Fruit fly (Drosophila melanogaster) ovary, adult (tissue): ENCODE data around the gene hog.

Experiments used
- CG17801 ChIP-seq: fragments of 200-800 bp; optimal IDR thresholded peaks from 2 replicates; lab custom pipeline; 2019; ENCODE audit warnings: missing biosample characterization, mild to moderate bottlenecking, missing genetic modification characterization, moderate library complexity; ENCODE audit not compliant: partially characterized antibody

hog gene

DNA sequence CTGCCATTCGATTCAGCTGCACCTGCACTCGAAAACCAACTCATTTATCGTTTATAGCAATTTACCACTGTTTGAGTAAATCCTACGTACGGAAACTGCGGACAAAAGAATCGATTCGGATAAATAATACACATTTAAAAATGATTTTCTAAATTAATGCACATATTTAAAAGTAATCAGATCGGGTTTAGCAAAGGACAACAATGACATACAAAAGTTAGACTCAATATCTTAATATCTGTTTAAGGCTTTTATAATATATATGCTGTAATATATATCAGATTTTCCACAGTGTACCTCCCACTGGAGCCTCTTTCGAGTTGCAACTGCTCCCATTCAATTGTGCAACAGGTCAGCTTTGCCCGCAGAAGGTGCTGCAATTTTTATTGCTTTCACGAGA lies 40.6 kb downstream of the hog start:
- no peak for TF ChIP-seq CG17801

DNA sequence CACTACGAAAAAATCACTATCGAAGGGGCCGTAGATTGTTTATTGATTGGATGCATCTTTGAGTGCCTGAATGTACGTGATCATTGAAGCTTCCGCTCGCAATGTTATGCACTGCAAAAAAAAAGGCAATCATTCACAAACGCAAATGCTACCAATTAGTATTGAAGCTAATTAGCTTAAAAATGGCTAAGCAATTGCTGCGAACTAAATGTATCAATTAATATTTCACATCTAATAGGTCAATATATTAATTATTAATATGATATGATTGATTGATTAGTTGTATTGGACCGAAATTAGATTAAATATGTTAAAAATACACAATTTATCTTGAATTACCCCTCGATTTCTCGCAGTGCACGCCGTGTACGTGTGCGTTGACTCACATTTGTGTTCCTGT lies 49.5 kb downstream of the hog start:
- TF ChIP-seq CG17801 = no peak
